Worm (Caenorhabditis elegans) whole organism, L2 larva: ENCODE measurements around the gene kqt-1.

Experiments
- ZK546.5 ChIP-seq: sonication (generic microtip); optimal IDR thresholded peaks from 2 replicates; lab custom pipeline; 2017; ENCODE audit warnings: missing biosample characterization, missing genetic modification characterization
- blmp-1 ChIP-seq: sonication (generic microtip); optimal IDR thresholded peaks from 2 replicates; lab custom pipeline; 2017; ENCODE audit warnings: missing genetic modification characterization, mild to moderate bottlenecking, missing compliant biosample characterization, antibody characterized with exemption, moderate library complexity; ENCODE audit not compliant: insufficient read depth
- egl-27 ChIP-seq: sonication (generic microtip); optimal IDR thresholded peaks from 3 replicates; lab custom pipeline; 2017; ENCODE audit warnings: missing biosample characterization, missing genetic modification reagents, missing genetic modification characterization
- mdl-1 ChIP-seq, 2 experiments: fragments of 150-350 bp in 1 of 2; sonication (generic microtip) in 1 of 2; optimal IDR thresholded peaks; 2 replicates each; lab custom pipeline; 2017; ENCODE audit warnings: missing biosample characterization in 2 of 2, missing genetic modification characterization in 2 of 2

DNA sequence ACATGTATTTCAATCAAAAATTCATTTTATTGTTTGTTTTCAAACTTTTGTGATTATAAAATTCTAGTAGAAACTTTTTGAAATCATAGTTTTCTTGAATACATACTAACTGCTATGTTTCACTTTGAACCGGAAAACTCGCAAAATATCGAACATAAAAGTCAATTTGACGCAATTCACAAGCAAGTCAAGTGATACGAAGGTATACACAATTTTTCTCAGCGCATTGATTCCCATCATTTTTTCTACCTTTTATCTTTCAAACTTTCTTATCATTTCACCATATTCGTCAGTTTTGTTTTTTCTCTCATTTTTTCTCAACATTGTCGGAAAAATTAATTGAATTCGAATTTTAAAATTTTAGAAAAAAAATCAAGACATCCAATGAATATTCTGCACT is 36.4 kb downstream of the kqt-1 start, which contains the start of gene nhr-173:
- TF ChIP-seq egl-27 (tag; lab: Kevin White, UChicago) (no peak), blmp-1 (no peak), mdl-1 (tag; optimal IDR thresholded peaks at IDR 0.05; lab: Kevin White, UChicago) (no peak), ZK546.5 (tag; lab: Kevin White, UChicago) (no peak)
